Fruit fly (Drosophila melanogaster) whole organism: ENCODE results near the gene CG11089.

Source experiments
- CG8478 ChIP-seq: fragments of >200 bp; optimal IDR thresholded peaks from 2 replicates; lab custom pipeline; 2018; ENCODE audit warnings: inconsistent platforms
- Dll ChIP-seq: fragments of >200 bp; optimal IDR thresholded peaks from 2 replicates; lab custom pipeline; 2017
- EcR ChIP-seq, 2 experiments: fragments of >200 bp; optimal IDR thresholded peaks; 2 replicates each; lab custom pipeline; 2017; ENCODE audit warnings: missing biosample characterization in 2 of 2, missing genetic modification characterization in 2 of 2, missing genetic modification reagents in 2 of 2
- pan ChIP-seq: fragments of >200 bp; optimal IDR thresholded peaks from 2 replicates; lab custom pipeline; 2017
- psq ChIP-seq: fragments of >200 bp; optimal IDR thresholded peaks from 2 replicates; lab custom pipeline; 2017
- usp ChIP-seq: fragments of >200 bp; optimal IDR thresholded peaks from 2 replicates; lab custom pipeline; 2017; ENCODE audit warnings: missing biosample characterization, missing genetic modification characterization, mixed read lengths

dm6 chr3R:24851429-24851828 lies 25.4 kb upstream of the CG11089 start, which contains the start of gene Nct:
- TF ChIP-seq CG8478 (lab: Kevin White, UChicago) (no peak), Dll (lab: Kevin White, UChicago) (no peak), psq (lab: Kevin White, UChicago) (no peak), EcR (GFP tag; optimal IDR thresholded peaks at IDR 0.05; lab: Kevin White, UChicago) (no peak), pan (lab: Kevin White, UChicago) (no peak), usp (no peak)
